Fruit fly (Drosophila melanogaster): ENCODE measurements around the gene Uch-L5.

Uch-L5 gene

dm6 chr3L:9451522-9452118 is 25.1 kb downstream of the Uch-L5 start, which contains the start of the genes CG3448 and ghi (continued):
- TF ChIP-seq CG4820 (GFP tag; optimal IDR thresholded peaks at IDR 0.05) (peak; percentile 58), CG8944 (GFP tag; optimal IDR thresholded peaks at IDR 0.05) (no peak), CG3163 (GFP tag; optimal IDR thresholded peaks at IDR 0.05) (no peak), CG18764 (GFP tag; optimal IDR thresholded peaks at IDR 0.05) (peak; percentile 61), wek (GFP tag; optimal IDR thresholded peaks at IDR 0.05) (peak; percentile 6), Ada2b (GFP tag; IDR thresholded peaks at IDR 0.05) (peak; percentile 54; the same call in 1 of the 2 replicates), knrl (GFP tag; IDR thresholded peaks at IDR 0.05; ENCODE audit: partially characterized antibody) (peak; percentile 55; the same call in 2 of the 3 replicates), CG6254 (GFP tag; optimal IDR thresholded peaks at IDR 0.05) (no peak), cwo (GFP tag; optimal IDR thresholded peaks at IDR 0.05) (peak; percentile 41), CG6272 (GFP tag; IDR thresholded peaks at IDR 0.05) (peak; percentile 60; the same call in 1 of the 2 replicates), fd3F (GFP tag; optimal IDR thresholded peaks at IDR 0.05) (no peak), sc (optimal IDR thresholded peaks at IDR 0.05) (no peak), sc (GFP tag; optimal IDR thresholded peaks at IDR 0.05) (no peak), Chrac-16 (GFP tag; optimal IDR thresholded peaks at IDR 0.05) (no peak), CG3407 (GFP tag; optimal IDR thresholded peaks at IDR 0.05) (no peak), CG10366 (GFP tag; IDR thresholded peaks at IDR 0.05) (no peak), fd102C (GFP tag; optimal IDR thresholded peaks at IDR 0.05) (no peak), disco-r (GFP tag; optimal IDR thresholded peaks at IDR 0.05) (no peak), Ets65A (GFP tag) (peak; percentile 86), CG10274 (GFP tag; optimal IDR thresholded peaks at IDR 0.05) (no peak), HLHmδ (GFP tag; optimal IDR thresholded peaks at IDR 0.05) (no peak), bsh (GFP tag; optimal IDR thresholded peaks at IDR 0.05) (peak in 1 of 2 experiments; percentile 40), CG13424 (tag; optimal IDR thresholded peaks at IDR 0.05) (peak; percentile 61), jumu (GFP tag; optimal IDR thresholded peaks at IDR 0.05) (peak; percentile 17), ERR (GFP tag; optimal IDR thresholded peaks at IDR 0.05) (no peak), ssp (GFP tag; IDR thresholded peaks at IDR 0.05) (peak; percentile 44), CG5953 (GFP tag; IDR thresholded peaks at IDR 0.05) (no peak), tio (GFP tag; optimal IDR thresholded peaks at IDR 0.05) (no peak), gt (GFP tag; IDR thresholded peaks at IDR 0.05) (no peak), CG42726 (GFP tag; IDR thresholded peaks at IDR 0.05; ENCODE audit: partially characterized antibody) (no peak), amos (GFP tag; IDR thresholded peaks at IDR 0.05; ENCODE audit: partially characterized antibody) (peak; percentile 73; the same call in 1 of the 2 replicates), CG4328 (GFP tag; optimal IDR thresholded peaks at IDR 0.05) (peak; percentile 62), Sry-δ (GFP tag; optimal IDR thresholded peaks at IDR 0.05) (peak; percentile 63), CG17568 (GFP tag; optimal IDR thresholded peaks at IDR 0.05) (no peak), slbo (GFP tag; IDR thresholded peaks at IDR 0.05) (peak; percentile 36; the same call in 1 of the 2 replicates), HmgD (GFP tag; optimal IDR thresholded peaks at IDR 0.05) (no peak), Deaf1 (tag; optimal IDR thresholded peaks at IDR 0.05) (peak; percentile 25), D19B (GFP tag; optimal IDR thresholded peaks at IDR 0.05) (no peak), CG18011 (GFP tag; optimal IDR thresholded peaks at IDR 0.05) (peak; percentile 46), phol (tag; optimal IDR thresholded peaks at IDR 0.05) (peak; percentile 87), Dip2 (GFP tag; IDR thresholded peaks at IDR 0.05) (no peak), repo (GFP tag; optimal IDR thresholded peaks at IDR 0.05) (no peak), Xrp1 (GFP tag; IDR thresholded peaks at IDR 0.05) (peak; percentile 76), ase (GFP tag; IDR thresholded peaks at IDR 0.05) (no peak), chif (GFP tag; optimal IDR thresholded peaks at IDR 0.05) (no peak), CG15479 (GFP tag; optimal IDR thresholded peaks at IDR 0.05) (no peak), CG10209 (GFP tag; optimal IDR thresholded peaks at IDR 0.05) (no peak), CG6689 (GFP tag; IDR thresholded peaks at IDR 0.05) (peak; percentile 74), ftz-f1 (GFP tag; optimal IDR thresholded peaks at IDR 0.05) (no peak), kay (GFP tag; optimal IDR thresholded peaks at IDR 0.05) (peak; percentile 57)
